Fruit fly (Drosophila melanogaster): ENCODE data around the gene naz.

- TF ChIP-seq chn (GFP tag; optimal IDR thresholded peaks at IDR 0.05) (no peak), cad (GFP tag; optimal IDR thresholded peaks at IDR 0.05) (no peak), Max (GFP tag; optimal IDR thresholded peaks at IDR 0.05) (no peak), CkIIα-i1 (GFP tag; IDR thresholded peaks at IDR 0.05) (no peak), CG11456 (GFP tag; IDR thresholded peaks at IDR 0.05) (no peak), Sox102F (GFP tag; optimal IDR thresholded peaks at IDR 0.05) (no peak), CG34224 (GFP tag; IDR thresholded peaks at IDR 0.05; ENCODE audit: partially characterized antibody) (no peak), peb (GFP tag; IDR thresholded peaks at IDR 0.05) (no peak), ro (GFP tag; IDR thresholded peaks at IDR 0.05) (no peak), CG11695 (GFP tag; IDR thresholded peaks at IDR 0.05) (no peak), scrt (GFP tag; optimal IDR thresholded peaks at IDR 0.05) (no peak), Lim3 (GFP tag; IDR thresholded peaks at IDR 0.05) (no peak)
Measured at dm6 chr3R:18280866-18281473, 47.8 kb downstream of the naz start.

Data from whole organism, embryonic.